Fruit fly (Drosophila melanogaster) whole organism, embryonic: ENCODE measurements around the gene Hecw.
A peak's percentile ranks its signal among the peaks of the same experiment; 100 is the strongest.

Experiments used
- Awh ChIP-seq: fragments of 200-800 bp; sonication (Bioruptor generic); IDR thresholded peaks from 2 replicates; pipeline ENCODE4, ENCODE4 v1.3.6; 2022; ENCODE audit warnings: missing biosample characterization, missing genetic modification characterization
- CG1024 ChIP-seq: fragments of 200-800 bp; sonication (Bioruptor generic); IDR thresholded peaks from 2 replicates; pipeline ENCODE4 v1.3.6; 2022; ENCODE audit warnings: missing biosample characterization, missing genetic modification characterization
- CG11085 ChIP-seq: fragments of 200-800 bp; sonication (Bioruptor generic); IDR thresholded peaks from 2 replicates; pipeline ENCODE4 v1.3.6; 2022; ENCODE audit warnings: missing biosample characterization, missing genetic modification characterization
- CG12236 ChIP-seq: fragments of 200-800 bp; sonication (Bioruptor generic); optimal IDR thresholded peaks from 2 replicates; lab custom pipeline; 2016; ENCODE audit warnings: missing biosample characterization, missing genetic modification characterization
- CG12744 ChIP-seq: fragments of 200-800 bp; sonication (Bioruptor generic); optimal IDR thresholded peaks from 2 replicates; lab custom pipeline; 2016; ENCODE audit warnings: missing biosample characterization, missing genetic modification characterization
- CG13123 ChIP-seq: fragments of 200-800 bp; sonication (Bioruptor generic); optimal IDR thresholded peaks from 2 replicates; lab custom pipeline; 2016; ENCODE audit warnings: missing biosample characterization, missing genetic modification characterization
- CG14710 ChIP-seq: fragments of 200-800 bp; sonication (Bioruptor generic); optimal IDR thresholded peaks from 3 replicates; lab custom pipeline; 2019; ENCODE audit warnings: missing biosample characterization, mild to moderate bottlenecking, missing genetic modification characterization, moderate library complexity
- CG15479 ChIP-seq: fragments of 200-800 bp; sonication (Bioruptor generic); optimal IDR thresholded peaks from 3 replicates; lab custom pipeline; 2019; ENCODE audit warnings: missing biosample characterization, mild to moderate bottlenecking, missing genetic modification characterization, moderate library complexity
- CG17829 ChIP-seq: fragments of 200-800 bp; optimal IDR thresholded peaks from 2 replicates; lab custom pipeline; 2019; ENCODE audit warnings: missing biosample characterization, mild to moderate bottlenecking, missing genetic modification characterization, moderate library complexity
- CG32767 ChIP-seq: fragments of 200-800 bp; sonication (Bioruptor generic); IDR thresholded peaks from 2 replicates; pipeline ENCODE4 v1.3.6; 2022; ENCODE audit warnings: missing biosample characterization, missing genetic modification characterization
- CG42726 ChIP-seq: fragments of 200-800 bp; sonication (Bioruptor generic); IDR thresholded peaks from 2 replicates; pipeline ENCODE4 v1.3.6; 2022; ENCODE audit warnings: missing biosample characterization, missing genetic modification characterization; ENCODE audit not compliant: partially characterized antibody
- CG4617 ChIP-seq: fragments of 200-800 bp; sonication (Bioruptor generic); optimal IDR thresholded peaks from 3 replicates; lab custom pipeline; 2016; ENCODE audit warnings: missing biosample characterization, missing genetic modification characterization, borderline replicate concordance
- CG5245 ChIP-seq: fragments of 200-800 bp; sonication (Bioruptor generic); optimal IDR thresholded peaks from 3 replicates; lab custom pipeline; 2016; ENCODE audit warnings: missing biosample characterization, missing genetic modification characterization
- CG5953 ChIP-seq: fragments of 200-800 bp; sonication (Bioruptor generic); IDR thresholded peaks from 2 replicates; pipeline ENCODE4 v1.3.6; 2022; ENCODE audit warnings: missing biosample characterization, missing genetic modification characterization
- CG7271 ChIP-seq: fragments of 200-800 bp; sonication (Bioruptor generic); optimal IDR thresholded peaks from 2 replicates; lab custom pipeline; 2018; ENCODE audit warnings: missing biosample characterization, mild to moderate bottlenecking, missing genetic modification characterization, moderate library complexity
- CG8290 ChIP-seq, 3 experiments: fragments of 200-800 bp; sonication (Bioruptor generic); optimal IDR thresholded peaks; 2 replicates each; lab custom pipeline; 2016 to 2019; ENCODE audit warnings: missing biosample characterization in 3 of 3, missing genetic modification characterization in 3 of 3, mild to moderate bottlenecking in 2 of 3, moderate library complexity in 1 of 3
- CG8944 ChIP-seq: fragments of 200-800 bp; sonication (Bioruptor generic); optimal IDR thresholded peaks from 3 replicates; lab custom pipeline; 2016; ENCODE audit warnings: missing biosample characterization, missing genetic modification characterization
- D19A ChIP-seq: fragments of 200-800 bp; optimal IDR thresholded peaks from 3 replicates; lab custom pipeline; 2019; ENCODE audit warnings: missing biosample characterization, mild to moderate bottlenecking, missing genetic modification characterization, moderate library complexity
- Eip74EF ChIP-seq, 2 experiments: fragments of 200-800 bp in 1 of 2; fragments of >200 bp in 1 of 2; sonication (Bioruptor generic) in 1 of 2; optimal IDR thresholded peaks; 2 replicates each; lab custom pipeline; 2017 to 2019; ENCODE audit warnings: missing biosample characterization in 2 of 2, missing genetic modification characterization in 2 of 2, mild to moderate bottlenecking in 1 of 2, moderate library complexity in 1 of 2
- Ets65A ChIP-seq: fragments of 200-800 bp; sonication (Bioruptor generic); peaks from one replicate; lab custom pipeline; 2016; ENCODE audit warnings: missing biosample characterization, missing genetic modification characterization
- Hr3 ChIP-seq: fragments of 200-800 bp; sonication (Bioruptor generic); optimal IDR thresholded peaks from 3 replicates; lab custom pipeline; 2016; ENCODE audit warnings: missing biosample characterization, missing genetic modification characterization
- MBD-R2 ChIP-seq: fragments of 200-800 bp; sonication (Bioruptor generic); IDR thresholded peaks from 2 replicates; pipeline ENCODE4 v1.3.6; 2022; ENCODE audit warnings: missing biosample characterization, missing genetic modification characterization
- Mad ChIP-seq: fragments of 200-800 bp; sonication (Bioruptor generic); optimal IDR thresholded peaks from 2 replicates; lab custom pipeline; 2016; ENCODE audit warnings: missing biosample characterization, missing genetic modification characterization
- Mes4 ChIP-seq: fragments of 200-800 bp; sonication (Bioruptor generic); optimal IDR thresholded peaks from 2 replicates; lab custom pipeline; 2016; ENCODE audit warnings: missing biosample characterization, missing genetic modification characterization
- Ptx1 ChIP-seq: fragments of 200-800 bp; sonication (Bioruptor generic); IDR thresholded peaks from 2 replicates; pipeline ENCODE4 v1.3.6; 2022; ENCODE audit warnings: missing biosample characterization, missing genetic modification characterization
- Sin3A ChIP-seq: fragments of >200 bp; optimal IDR thresholded peaks from 2 replicates; lab custom pipeline; 2018
- btn ChIP-seq: fragments of 200-800 bp; sonication (Bioruptor generic); optimal IDR thresholded peaks from 2 replicates; lab custom pipeline; 2016; ENCODE audit warnings: missing biosample characterization, missing genetic modification characterization
- cas ChIP-seq: fragments of 200-800 bp; sonication (Bioruptor generic); IDR thresholded peaks from 2 replicates; pipeline ENCODE4 v1.3.6; 2022; ENCODE audit warnings: missing biosample characterization, missing genetic modification characterization
- chinmo ChIP-seq: fragments of 200-800 bp; sonication (Bioruptor generic); IDR thresholded peaks from 4 replicates; pipeline ENCODE4 v1.3.6; 2022; ENCODE audit warnings: missing biosample characterization, missing genetic modification characterization; ENCODE audit not compliant: partially characterized antibody
- hb ChIP-seq: fragments of 200-800 bp; sonication (Bioruptor generic); IDR thresholded peaks from 3 replicates; pipeline ENCODE4 v1.3.6; 2022; ENCODE audit warnings: missing biosample characterization, missing genetic modification characterization; ENCODE audit not compliant: partially characterized antibody
- her ChIP-seq: fragments of 200-800 bp; sonication (Bioruptor generic); optimal IDR thresholded peaks from 2 replicates; lab custom pipeline; 2016; ENCODE audit warnings: missing biosample characterization, missing genetic modification characterization
- hth ChIP-seq: fragments of >200 bp; optimal IDR thresholded peaks from 2 replicates; lab custom pipeline; 2017; ENCODE audit warnings: inconsistent platforms
- ind ChIP-seq: fragments of 200-800 bp; sonication (Bioruptor generic); optimal IDR thresholded peaks from 3 replicates; lab custom pipeline; 2016; ENCODE audit warnings: missing biosample characterization, missing genetic modification characterization
- kah ChIP-seq: fragments of 200-800 bp; sonication (Bioruptor generic); optimal IDR thresholded peaks from 2 replicates; lab custom pipeline; 2018; ENCODE audit warnings: missing biosample characterization, mild to moderate bottlenecking, missing genetic modification characterization
- lola ChIP-seq, 3 experiments: fragments of >200 bp in 2 of 3; fragments of 200-800 bp in 1 of 3; sonication (Bioruptor generic) in 1 of 3; optimal IDR thresholded peaks; 2 replicates each; lab custom pipeline; 2017 to 2019; ENCODE audit warnings: missing biosample characterization in 3 of 3, missing genetic modification characterization in 3 of 3, mild to moderate bottlenecking in 1 of 3, moderate library complexity in 1 of 3
- lov ChIP-seq, 2 experiments: fragments of 200-800 bp in 1 of 2; fragments of >200 bp in 1 of 2; sonication (Bioruptor generic) in 1 of 2; IDR thresholded peaks in 1 of 2; optimal IDR thresholded peaks in 1 of 2; 2 replicates in 1 of 2; 3 replicates in 1 of 2; pipeline versions ENCODE4 v1.3.6 to Lab custom; 2017 to 2022; ENCODE audit warnings: missing biosample characterization in 1 of 2, missing genetic modification characterization in 1 of 2
- nerfin-1 ChIP-seq: fragments of 200-800 bp; sonication (Bioruptor generic); optimal IDR thresholded peaks from 3 replicates; lab custom pipeline; 2019; ENCODE audit warnings: missing biosample characterization, mild to moderate bottlenecking, missing genetic modification characterization, moderate library complexity
- onecut ChIP-seq: fragments of 200-800 bp; sonication (Bioruptor generic); IDR thresholded peaks from 2 replicates; pipeline ENCODE4 v1.3.6; 2022; ENCODE audit warnings: missing biosample characterization, missing genetic modification characterization
- org-1 ChIP-seq: fragments of 200-800 bp; sonication (Bioruptor generic); optimal IDR thresholded peaks from 2 replicates; lab custom pipeline; 2017; ENCODE audit warnings: missing biosample characterization, missing genetic modification characterization
- pb ChIP-seq: fragments of 200-800 bp; sonication (Bioruptor generic); optimal IDR thresholded peaks from 3 replicates; lab custom pipeline; 2016; ENCODE audit warnings: missing biosample characterization, missing genetic modification characterization
- phol ChIP-seq: fragments of 200-800 bp; sonication (Bioruptor generic); optimal IDR thresholded peaks from 3 replicates; lab custom pipeline; 2018; ENCODE audit warnings: missing biosample characterization, mild to moderate bottlenecking, missing genetic modification characterization, moderate library complexity
- pita ChIP-seq: fragments of 200-800 bp; sonication (Bioruptor generic); optimal IDR thresholded peaks from 2 replicates; lab custom pipeline; 2017; ENCODE audit warnings: missing biosample characterization, mild to moderate bottlenecking, missing genetic modification characterization
- pum ChIP-seq: fragments of 200-800 bp; sonication (Bioruptor generic); optimal IDR thresholded peaks from 2 replicates; lab custom pipeline; 2016; ENCODE audit warnings: missing biosample characterization, missing genetic modification characterization
- ro ChIP-seq: fragments of 200-800 bp; sonication (Bioruptor generic); IDR thresholded peaks from 2 replicates; pipeline ENCODE4 v1.3.6; 2022; ENCODE audit warnings: missing biosample characterization, missing genetic modification characterization
- schlank ChIP-seq: fragments of 200-800 bp; sonication (Bioruptor generic); optimal IDR thresholded peaks from 2 replicates; lab custom pipeline; 2018; ENCODE audit warnings: missing biosample characterization, mild to moderate bottlenecking, missing genetic modification characterization
- sisA ChIP-seq: fragments of 200-800 bp; sonication (Bioruptor generic); IDR thresholded peaks from 2 replicates; pipeline ENCODE4 v1.3.6; 2022; ENCODE audit warnings: missing biosample characterization, missing genetic modification characterization
- sob ChIP-seq: fragments of 200-800 bp; sonication (Bioruptor generic); IDR thresholded peaks from 2 replicates; pipeline ENCODE4 v1.3.6; 2022; ENCODE audit warnings: missing biosample characterization, missing genetic modification characterization
- tin ChIP-seq: fragments of 200-800 bp; sonication (Bioruptor generic); optimal IDR thresholded peaks from 3 replicates; lab custom pipeline; 2016; ENCODE audit warnings: missing biosample characterization, missing genetic modification characterization
- tna ChIP-seq: fragments of 200-800 bp; sonication (Bioruptor generic); IDR thresholded peaks from 2 replicates; pipeline ENCODE4 v1.3.6; 2022; ENCODE audit warnings: missing biosample characterization, missing genetic modification characterization; ENCODE audit not compliant: partially characterized antibody
- ttk ChIP-seq: fragments of 200-800 bp; sonication (Bioruptor generic); IDR thresholded peaks from 2 replicates; pipeline ENCODE4 v2.1.2; 2022; ENCODE audit warnings: missing biosample characterization, missing genetic modification characterization

Hecw gene

dm6 chrX:9641184-9641772 is 32.5 kb downstream of the Hecw start (continued):
- TF ChIP-seq CG8290 (GFP tag; optimal IDR thresholded peaks at IDR 0.05; lab: Kevin White, UChicago): no peak
- peak in 1 of 2 experiments; percentile 31 for TF ChIP-seq CG8290 (tag; optimal IDR thresholded peaks at IDR 0.05; lab: Kevin White, UChicago)
- no peak for TF ChIP-seq lola (GFP tag; optimal IDR thresholded peaks at IDR 0.05; lab: Kevin White, UChicago)
- TF ChIP-seq CG5245 (GFP tag; lab: Kevin White, UChicago): no peak
- TF ChIP-seq pb (GFP tag; lab: Kevin White, UChicago): no peak
- no peak for TF ChIP-seq CG13123
- peak; percentile 39 for TF ChIP-seq schlank
- no peak for TF ChIP-seq kah (GFP tag; lab: Kevin White, UChicago)
- TF ChIP-seq lov (optimal IDR thresholded peaks at IDR 0.05; lab: Kevin White, UChicago): no peak
- TF ChIP-seq lov (GFP tag; IDR thresholded peaks at IDR 0.05; lab: Robert Waterston, UW): no peak
- no peak for TF ChIP-seq CG7271
- TF ChIP-seq chinmo (GFP tag; lab: Robert Waterston, UW): 0 out of 4 replicates have a peak, but pooled peaks have one; percentile 62
- no peak for TF ChIP-seq pum (GFP tag; lab: Kevin White, UChicago)
- peak; percentile 45 for TF ChIP-seq Hr3
- TF ChIP-seq CG17829 (tag; lab: Kevin White, UChicago): peak; percentile 55
- TF ChIP-seq Eip74EF (GFP tag; optimal IDR thresholded peaks at IDR 0.05; lab: Kevin White, UChicago): peak in 1 of 2 experiments; percentile 49
- 0 out of 2 replicates have a peak, but pooled peaks have one; percentile 12 for TF ChIP-seq ttk (GFP tag; lab: Robert Waterston, UW)
- TF ChIP-seq btn: no peak
- TF ChIP-seq phol (tag; lab: Kevin White, UChicago): peak; percentile 62
- peak; percentile 76 for TF ChIP-seq D19A (tag; lab: Kevin White, UChicago)
- TF ChIP-seq Sin3A (lab: Kevin White, UChicago): no peak
- TF ChIP-seq cas (GFP tag; lab: Robert Waterston, UW): no peak
- peak; percentile 51; the same call in 1 of the 2 replicates for TF ChIP-seq sob (GFP tag; lab: Robert Waterston, UW)
- TF ChIP-seq CG42726 (GFP tag; lab: Robert Waterston, UW): no peak
- TF ChIP-seq CG5953 (GFP tag; lab: Robert Waterston, UW): no peak; the same call in 1 of the 2 replicates
- peak; percentile 66 for TF ChIP-seq Ets65A (GFP tag; lab: Kevin White, UChicago)
- TF ChIP-seq Mad (GFP tag; lab: Kevin White, UChicago): no peak
- no peak for TF ChIP-seq CG12744 (GFP tag; lab: Kevin White, UChicago)
- TF ChIP-seq CG32767 (GFP tag; lab: Robert Waterston, UW): peak; percentile 64; the same call in 1 of the 2 replicates
- TF ChIP-seq MBD-R2 (GFP tag; lab: Robert Waterston, UW): peak; percentile 36; the same call in 1 of the 2 replicates
- no peak for TF ChIP-seq CG15479
- peak; percentile 20; the same call in 1 of the 2 replicates for TF ChIP-seq Awh
- no peak for TF ChIP-seq CG14710 (tag; lab: Kevin White, UChicago)
- no peak for TF ChIP-seq CG12236 (GFP tag; lab: Kevin White, UChicago)
- TF ChIP-seq her (GFP tag; lab: Kevin White, UChicago): no peak
- peak; percentile 21 for TF ChIP-seq nerfin-1 (tag; lab: Kevin White, UChicago)
- TF ChIP-seq onecut: peak; percentile 37
- TF ChIP-seq CG4617 (GFP tag; lab: Kevin White, UChicago): no peak
- TF ChIP-seq ind (GFP tag; lab: Kevin White, UChicago): peak; percentile 61
- peak; percentile 6 for TF ChIP-seq tin (GFP tag; lab: Kevin White, UChicago)
- peak; percentile 70 for TF ChIP-seq Ptx1 (GFP tag; lab: Robert Waterston, UW)
- no peak for TF ChIP-seq pita (GFP tag; lab: Kevin White, UChicago)
- TF ChIP-seq org-1: peak; percentile 70
- 0 out of 2 replicates have a peak, but pooled peaks have one; percentile 29 for TF ChIP-seq CG1024 (GFP tag; lab: Robert Waterston, UW)
- TF ChIP-seq hb (GFP tag; lab: Robert Waterston, UW): no peak
- TF ChIP-seq tna (GFP tag; lab: Robert Waterston, UW): no peak
- TF ChIP-seq CG11085: no peak
- no peak for TF ChIP-seq hth (lab: Kevin White, UChicago)
- TF ChIP-seq sisA: no peak
- TF ChIP-seq ro (GFP tag; lab: Robert Waterston, UW): no peak
- TF ChIP-seq CG8944 (GFP tag; lab: Kevin White, UChicago): no peak
- TF ChIP-seq Mes4: no peak
